Worm (Caenorhabditis elegans) whole organism, L2 larva: ENCODE measurements around the gene Y53F4B.24.

Source experiments
- F13H6.1 ChIP-seq: sonication (generic microtip); optimal IDR thresholded peaks from 2 replicates; lab custom pipeline; 2016; ENCODE audit warnings: missing genetic modification characterization, missing compliant biosample characterization
- R02D3.7 ChIP-seq: fragments of 150-350 bp; optimal IDR thresholded peaks from 2 replicates; lab custom pipeline; 2014; ENCODE audit warnings: missing biosample characterization, missing genetic modification characterization
- Y55F3AM.14 ChIP-seq: fragments of 200-800 bp; sonication (Bioruptor generic); optimal IDR thresholded peaks from 2 replicates; lab custom pipeline; 2018; ENCODE audit warnings: mild to moderate bottlenecking, missing genetic modification characterization, missing compliant biosample characterization
- ZK546.5 ChIP-seq: sonication (generic microtip); optimal IDR thresholded peaks from 2 replicates; lab custom pipeline; 2017; ENCODE audit warnings: missing biosample characterization, missing genetic modification characterization
- aly-2 ChIP-seq: fragments of 150-350 bp; optimal IDR thresholded peaks from 2 replicates; lab custom pipeline; 2014; ENCODE audit warnings: missing biosample characterization, missing genetic modification characterization
- blmp-1 ChIP-seq: sonication (generic microtip); optimal IDR thresholded peaks from 2 replicates; lab custom pipeline; 2017; ENCODE audit warnings: missing genetic modification characterization, mild to moderate bottlenecking, missing compliant biosample characterization, antibody characterized with exemption, moderate library complexity; ENCODE audit not compliant: insufficient read depth
- ceh-16 ChIP-seq: fragments of 150-350 bp; optimal IDR thresholded peaks from 2 replicates; lab custom pipeline; 2014; ENCODE audit warnings: missing biosample characterization, missing genetic modification characterization
- ceh-82 ChIP-seq: fragments of 150-350 bp; optimal IDR thresholded peaks from 2 replicates; lab custom pipeline; 2014; ENCODE audit warnings: missing biosample characterization, missing genetic modification characterization
- crh-2 ChIP-seq: sonication (generic microtip); optimal IDR thresholded peaks from 2 replicates; lab custom pipeline; 2017; ENCODE audit warnings: missing biosample characterization, missing genetic modification characterization
- dmd-4 ChIP-seq: sonication (generic microtip); optimal IDR thresholded peaks from 2 replicates; lab custom pipeline; 2017; ENCODE audit warnings: missing biosample characterization, missing genetic modification characterization
- fos-1 ChIP-seq: fragments of 150-350 bp; optimal IDR thresholded peaks from 2 replicates; lab custom pipeline; 2014; ENCODE audit warnings: missing biosample characterization, missing genetic modification characterization
- lin-13 ChIP-seq: fragments of 150-350 bp; optimal IDR thresholded peaks from 2 replicates; lab custom pipeline; 2014; ENCODE audit warnings: missing biosample characterization, missing genetic modification reagents, missing genetic modification characterization
- lin-39 ChIP-seq: fragments of 150-350 bp; optimal IDR thresholded peaks from 2 replicates; lab custom pipeline; 2014; ENCODE audit warnings: missing biosample characterization, missing genetic modification reagents, missing genetic modification characterization
- lsy-2 ChIP-seq, 2 experiments: fragments of 150-350 bp in 1 of 2; sonication (generic microtip) in 1 of 2; optimal IDR thresholded peaks; 2 replicates each; lab custom pipeline; 2014 to 2017; ENCODE audit warnings: missing biosample characterization in 2 of 2, missing genetic modification characterization in 2 of 2
- mdl-1 ChIP-seq, 2 experiments: fragments of 150-350 bp in 1 of 2; sonication (generic microtip) in 1 of 2; optimal IDR thresholded peaks; 2 replicates each; lab custom pipeline; 2017; ENCODE audit warnings: missing biosample characterization in 2 of 2, missing genetic modification characterization in 2 of 2
- nhr-11 ChIP-seq: fragments of 150-350 bp; optimal IDR thresholded peaks from 2 replicates; lab custom pipeline; 2014; ENCODE audit warnings: missing biosample characterization, missing genetic modification characterization
- nhr-12 ChIP-seq: fragments of 150-350 bp; optimal IDR thresholded peaks from 2 replicates; lab custom pipeline; 2014; ENCODE audit warnings: missing biosample characterization, missing genetic modification characterization
- nhr-21 ChIP-seq: fragments of 150-350 bp; optimal IDR thresholded peaks from 2 replicates; lab custom pipeline; 2014; ENCODE audit warnings: missing biosample characterization, missing genetic modification characterization
- nhr-23 ChIP-seq: fragments of 150-350 bp; optimal IDR thresholded peaks from 2 replicates; lab custom pipeline; 2014; ENCODE audit warnings: missing biosample characterization, missing genetic modification reagents, missing genetic modification characterization
- nhr-237 ChIP-seq: fragments of 150-350 bp; optimal IDR thresholded peaks from 2 replicates; lab custom pipeline; 2014; ENCODE audit warnings: missing biosample characterization, missing genetic modification characterization
- nhr-25 ChIP-seq: fragments of 150-350 bp; sonication (generic microtip); optimal IDR thresholded peaks from 3 replicates; lab custom pipeline; 2014; ENCODE audit warnings: missing biosample characterization, missing genetic modification characterization
- nhr-6 ChIP-seq: fragments of 150-350 bp; optimal IDR thresholded peaks from 2 replicates; lab custom pipeline; 2014; ENCODE audit warnings: missing biosample characterization, missing genetic modification characterization
- nhr-77 ChIP-seq: fragments of 150-350 bp; optimal IDR thresholded peaks from 2 replicates; lab custom pipeline; 2014; ENCODE audit warnings: missing biosample characterization, missing genetic modification characterization
- peb-1 ChIP-seq: fragments of 150-350 bp; optimal IDR thresholded peaks from 2 replicates; lab custom pipeline; 2014; ENCODE audit warnings: missing biosample characterization, missing genetic modification characterization
- skn-1 ChIP-seq: sonication (generic microtip); optimal IDR thresholded peaks from 2 replicates; lab custom pipeline; 2017; ENCODE audit warnings: missing biosample characterization, missing genetic modification characterization
- sma-9 ChIP-seq, 2 experiments: fragments of 150-350 bp in 1 of 2; sonication (generic microtip) in 1 of 2; optimal IDR thresholded peaks; 2 replicates each; lab custom pipeline; 2014 to 2016; ENCODE audit warnings: missing genetic modification characterization in 2 of 2, mild to moderate bottlenecking in 1 of 2, missing biosample characterization in 1 of 2, missing compliant biosample characterization in 1 of 2, missing genetic modification reagents in 1 of 2, moderate library complexity in 1 of 2
- snpc-4 ChIP-seq: fragments of 150-350 bp; optimal IDR thresholded peaks from 2 replicates; lab custom pipeline; 2014; ENCODE audit warnings: missing biosample characterization, missing genetic modification characterization
- unc-39 ChIP-seq: fragments of 150-350 bp; optimal IDR thresholded peaks from 2 replicates; lab custom pipeline; 2014; ENCODE audit warnings: missing biosample characterization, missing genetic modification characterization
- unc-55 ChIP-seq: fragments of 150-350 bp; sonication (generic microtip); optimal IDR thresholded peaks from 3 replicates; lab custom pipeline; 2014; ENCODE audit warnings: missing biosample characterization, missing genetic modification reagents, missing genetic modification characterization
- unc-62 ChIP-seq: fragments of 150-350 bp; optimal IDR thresholded peaks from 2 replicates; lab custom pipeline; 2014; ENCODE audit warnings: missing biosample characterization, missing genetic modification reagents, missing genetic modification characterization
- zag-1 ChIP-seq: fragments of 150-350 bp; optimal IDR thresholded peaks from 2 replicates; lab custom pipeline; 2014; ENCODE audit warnings: missing biosample characterization, missing genetic modification characterization
- ztf-1 ChIP-seq: fragments of 200-800 bp; sonication (Bioruptor generic); conservative IDR thresholded peaks from 2 replicates; pipeline ENCODE4 v1.3.6; 2022; ENCODE audit warnings: missing genetic modification characterization, missing compliant biosample characterization
- ztf-11 ChIP-seq: sonication (generic microtip); optimal IDR thresholded peaks from 2 replicates; lab custom pipeline; 2017; ENCODE audit warnings: missing biosample characterization, missing genetic modification characterization
- ztf-4 ChIP-seq: fragments of 150-350 bp; optimal IDR thresholded peaks from 2 replicates; lab custom pipeline; 2014; ENCODE audit warnings: missing biosample characterization, missing genetic modification characterization

Y53F4B.24 gene

DNA sequence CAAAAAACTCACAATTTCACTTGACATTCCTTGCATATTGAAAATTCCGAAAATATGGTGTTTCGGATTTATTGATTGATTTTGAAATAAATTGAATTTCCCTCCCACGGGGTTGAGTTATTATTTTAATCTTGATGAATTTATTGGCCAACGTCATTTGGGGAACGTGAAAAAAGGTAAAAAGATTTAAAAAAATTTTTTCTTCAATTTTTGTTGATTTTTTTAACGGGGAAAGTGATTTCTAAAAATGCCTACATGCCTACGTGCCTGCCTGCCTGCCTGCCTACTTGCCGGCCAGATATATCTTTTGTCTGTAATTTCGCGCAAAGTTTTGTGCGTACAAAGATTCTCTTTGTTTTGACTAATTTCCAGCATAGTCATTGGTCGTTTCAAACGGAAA, at the start of gene Y53F4B.24:
Gene Y53F4B.24, minus strand, starts transcription at position 101 of the 400 bp plus-strand sequence.
- TF ChIP-seq crh-2 (no peak), lsy-2 (tag; optimal IDR thresholded peaks at IDR 0.05; lab: Kevin White, UChicago) (no peak), ceh-82 (tag; lab: Kevin White, UChicago) (no peak), nhr-6 (tag; lab: Kevin White, UChicago) (no peak), ZK546.5 (no peak), unc-62 (GFP tag; lab: Kevin White, UChicago) (no peak), Y55F3AM.14 (GFP tag; lab: Kevin White, UChicago) (no peak), R02D3.7 (tag; lab: Kevin White, UChicago) (no peak), dmd-4 (tag; lab: Kevin White, UChicago) (no peak), nhr-12 (tag; lab: Kevin White, UChicago) (no peak), ztf-11 (tag; lab: Kevin White, UChicago) (no peak), nhr-23 (tag; lab: Kevin White, UChicago) (no peak), sma-9 (GFP tag; optimal IDR thresholded peaks at IDR 0.05; lab: Kevin White, UChicago) (no peak), sma-9 (tag; optimal IDR thresholded peaks at IDR 0.05; lab: Kevin White, UChicago) (no peak), unc-55 (GFP tag; lab: Kevin White, UChicago) (no peak), aly-2 (tag; lab: Kevin White, UChicago) (no peak), mdl-1 (tag; optimal IDR thresholded peaks at IDR 0.05; lab: Kevin White, UChicago) (no peak), lin-39 (tag; lab: Kevin White, UChicago) (no peak), snpc-4 (tag; lab: Kevin White, UChicago) (no peak), ztf-4 (tag; lab: Kevin White, UChicago) (no peak)

DNA sequence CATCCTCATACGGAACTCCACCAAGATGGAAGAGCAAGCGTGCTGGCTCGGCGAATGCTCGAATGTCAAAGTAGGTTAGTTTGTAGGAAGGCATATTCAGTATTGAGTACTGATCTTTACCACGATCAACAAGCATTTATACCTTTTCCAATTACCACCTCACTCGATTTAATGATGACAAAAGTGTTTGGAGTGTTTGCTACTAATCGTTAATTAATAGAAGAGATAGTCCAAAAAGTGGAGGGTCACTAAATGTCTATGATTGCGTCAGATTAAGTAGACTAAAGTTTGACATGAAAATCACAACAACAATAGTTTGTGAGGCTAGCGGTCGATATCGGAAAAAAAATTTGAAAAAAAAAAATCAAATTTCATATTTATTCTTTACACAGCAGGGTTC, 48.9 kb upstream of the Y53F4B.24 start, which contains the start of gene gst-34:
Gene gst-34, minus strand, starts transcription at position 101 of the 400 bp plus-strand sequence.
- TF ChIP-seq ztf-4 (tag; lab: Kevin White, UChicago) (no peak), mdl-1 (tag; optimal IDR thresholded peaks at IDR 0.05; lab: Kevin White, UChicago) (no peak), nhr-25 (tag; lab: Kevin White, UChicago) (no peak), nhr-237 (tag; lab: Kevin White, UChicago) (no peak), nhr-77 (tag; lab: Kevin White, UChicago) (no peak), snpc-4 (tag; lab: Kevin White, UChicago) (no peak), blmp-1 (tag; lab: Kevin White, UChicago) (no peak), dmd-4 (tag; lab: Kevin White, UChicago) (no peak), nhr-11 (tag; lab: Kevin White, UChicago) (no peak), nhr-21 (tag; lab: Kevin White, UChicago) (no peak), lin-39 (tag; lab: Kevin White, UChicago) (no peak), aly-2 (tag; lab: Kevin White, UChicago) (no peak), skn-1 (tag; lab: Kevin White, UChicago) (no peak)

DNA sequence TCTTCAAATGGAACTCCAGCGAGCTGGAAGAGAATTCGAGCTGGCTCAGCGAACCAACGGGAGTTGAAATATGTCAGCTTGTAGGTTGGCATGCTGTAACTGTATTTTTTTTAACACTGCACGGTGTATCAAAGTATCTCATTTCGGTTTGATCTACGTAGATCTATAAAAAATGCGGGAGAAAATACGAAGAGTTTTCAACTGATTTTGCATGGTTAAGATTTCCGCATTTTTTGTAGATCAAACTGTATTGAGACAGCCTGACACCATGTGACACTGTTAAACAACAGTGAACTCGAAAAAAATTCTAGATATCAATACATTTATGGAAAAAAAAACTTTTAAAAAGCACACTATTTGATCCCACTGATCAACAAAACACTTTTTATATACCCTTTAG, 44.3 kb upstream of the Y53F4B.24 start, which contains the start of gene gst-32:
Gene gst-32, minus strand, starts transcription at position 101 of the 400 bp plus-strand sequence.
- TF ChIP-seq skn-1 (tag; lab: Kevin White, UChicago) (no peak), ztf-1 (no peak), zag-1 (tag; lab: Kevin White, UChicago) (no peak), ztf-11 (tag; lab: Kevin White, UChicago) (no peak), dmd-4 (tag; lab: Kevin White, UChicago) (no peak), fos-1 (no peak), R02D3.7 (tag; lab: Kevin White, UChicago) (no peak), ceh-16 (tag; lab: Kevin White, UChicago) (no peak), F13H6.1 (tag; lab: Kevin White, UChicago) (no peak), nhr-11 (tag; lab: Kevin White, UChicago) (no peak), nhr-21 (tag; lab: Kevin White, UChicago) (no peak), nhr-6 (tag; lab: Kevin White, UChicago) (no peak), peb-1 (tag; lab: Kevin White, UChicago) (no peak), lin-13 (GFP tag; lab: Kevin White, UChicago) (no peak), lin-39 (tag; lab: Kevin White, UChicago) (no peak), crh-2 (no peak), nhr-237 (tag; lab: Kevin White, UChicago) (no peak), nhr-77 (tag; lab: Kevin White, UChicago) (no peak), unc-39 (no peak)
- TF ChIP-seq, all 48 proteins: peak for 0

DNA sequence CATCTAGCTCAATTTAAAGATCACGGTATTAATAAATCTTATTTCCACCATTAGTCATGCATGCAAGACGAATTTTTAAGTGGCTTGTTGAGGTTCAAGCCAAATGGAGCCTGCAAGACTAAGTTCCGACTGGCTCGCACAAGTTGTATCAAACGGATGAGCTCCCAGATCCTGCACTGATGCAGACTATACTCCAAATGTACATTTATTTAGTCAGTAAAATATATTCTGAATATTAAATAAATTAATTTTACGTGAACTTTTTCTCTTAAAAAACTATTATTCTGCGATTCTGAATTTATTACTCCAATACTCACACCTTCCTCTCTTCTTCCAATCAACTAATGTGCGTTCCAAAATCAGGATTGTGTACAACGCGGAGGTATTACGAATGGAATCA, 41.4 kb upstream of the Y53F4B.24 start, which contains the start of gene Y53F4B.36:
Gene Y53F4B.36, plus strand, starts transcription at position 301 of the 400 bp plus-strand sequence.
- no peak for TF ChIP-seq nhr-11 (tag; lab: Kevin White, UChicago)
- TF ChIP-seq, all 48 proteins: peak for 0
